Fruit fly (Drosophila melanogaster) whole organism, adult: ENCODE measurements around the gene CG31140.

ENCODE experiments used
- CG11617 ChIP-seq: fragments of 200-800 bp; sonication (Bioruptor generic); optimal IDR thresholded peaks from 2 replicates; lab custom pipeline; 2017; ENCODE audit warnings: mild to moderate bottlenecking, missing biosample characterization, missing genetic modification reagents, missing genetic modification characterization
- CG1620 ChIP-seq: fragments of 200-800 bp; sonication (Bioruptor generic); optimal IDR thresholded peaks from 2 replicates; lab custom pipeline; 2016; ENCODE audit warnings: missing biosample characterization, missing genetic modification characterization
- CG33017 ChIP-seq: fragments of 200-800 bp; sonication (Bioruptor generic); optimal IDR thresholded peaks from 2 replicates; lab custom pipeline; 2018; ENCODE audit warnings: missing biosample characterization, mild to moderate bottlenecking, missing genetic modification characterization, moderate library complexity
- CG7045 ChIP-seq: fragments of 200-800 bp; sonication (Bioruptor generic); optimal IDR thresholded peaks from 2 replicates; lab custom pipeline; 2017; ENCODE audit warnings: missing biosample characterization, mild to moderate bottlenecking, missing genetic modification characterization
- Hr96 ChIP-seq: fragments of 200-800 bp; sonication (Bioruptor generic); optimal IDR thresholded peaks from 2 replicates; lab custom pipeline; 2016; ENCODE audit warnings: missing biosample characterization, missing genetic modification characterization
- kay ChIP-seq: fragments of 200-800 bp; sonication (Bioruptor generic); peaks from one replicate; lab custom pipeline; 2016; ENCODE audit warnings: missing biosample characterization, missing genetic modification characterization, borderline replicate concordance
- pad ChIP-seq: fragments of 200-800 bp; sonication (Bioruptor generic); optimal IDR thresholded peaks from 3 replicates; lab custom pipeline; 2017; ENCODE audit warnings: missing biosample characterization, missing genetic modification characterization, mild to moderate bottlenecking, moderate library complexity, missing genetic modification reagents
- tj ChIP-seq: fragments of 200-800 bp; sonication (Bioruptor generic); optimal IDR thresholded peaks from 3 replicates; lab custom pipeline; 2017; ENCODE audit warnings: missing biosample characterization, mild to moderate bottlenecking, missing genetic modification characterization, moderate library complexity
- toe ChIP-seq: fragments of 200-800 bp; sonication (Bioruptor generic); optimal IDR thresholded peaks from 2 replicates; lab custom pipeline; 2016; ENCODE audit warnings: missing biosample characterization, missing genetic modification characterization

DNA sequence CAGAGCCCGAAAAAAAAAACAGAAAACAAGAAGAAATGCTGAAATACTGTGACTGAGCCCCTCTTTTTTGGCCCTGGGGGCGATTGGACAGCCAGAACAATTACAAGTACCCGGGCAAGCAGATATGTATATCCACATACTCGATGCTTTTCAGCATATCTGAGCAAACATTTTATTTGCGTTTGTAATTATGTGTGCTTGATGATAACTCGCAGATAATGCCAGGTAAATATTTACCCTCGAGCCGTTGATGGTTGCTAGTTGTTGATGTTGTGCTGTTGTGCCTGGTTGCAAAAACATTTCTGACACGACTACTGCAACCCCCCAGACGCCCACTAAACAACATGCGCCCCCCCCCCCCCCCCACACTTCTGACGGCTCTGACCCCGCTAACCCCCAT, 43.6 kb upstream of the CG31140 start:
- no peak for TF ChIP-seq CG1620 (GFP tag; lab: Kevin White, UChicago)
- no peak for TF ChIP-seq CG11617 (GFP tag; lab: Kevin White, UChicago)
- no peak for TF ChIP-seq CG33017 (tag; lab: Kevin White, UChicago)
- TF ChIP-seq pad = no peak
- no peak for TF ChIP-seq Hr96 (GFP tag; lab: Kevin White, UChicago)
- TF ChIP-seq toe (GFP tag; lab: Kevin White, UChicago) = no peak
- no peak for TF ChIP-seq kay (GFP tag; lab: Kevin White, UChicago)
- no peak for TF ChIP-seq CG7045 (GFP tag; lab: Kevin White, UChicago)
- no peak for TF ChIP-seq tj
